Fruit fly (Drosophila melanogaster): ENCODE measurements around the gene CG13692.

Gene CG13692

dm6 chr2L:414593-415399 lies 6.8 kb upstream of the CG13692 start, which contains the start of the genes AP-2alpha and ebi (continued):
- TF ChIP-seq z (GFP tag; IDR thresholded peaks at IDR 0.05) (peak; percentile 15; the same call in 1 of the 3 replicates), gcm (GFP tag; optimal IDR thresholded peaks at IDR 0.05) (peak; percentile 65), CG10274 (GFP tag; optimal IDR thresholded peaks at IDR 0.05) (peak; percentile 63), CG17186 (GFP tag; optimal IDR thresholded peaks at IDR 0.05) (peak; percentile 91), sna (GFP tag; IDR thresholded peaks at IDR 0.05; ENCODE audit: partially characterized antibody) (no peak), Chrac-16 (GFP tag; optimal IDR thresholded peaks at IDR 0.05) (peak; percentile 93), CG10147 (GFP tag; optimal IDR thresholded peaks at IDR 0.05) (peak; percentile 73), CG8478 (optimal IDR thresholded peaks at IDR 0.05) (no peak), CG13123 (GFP tag; optimal IDR thresholded peaks at IDR 0.05) (peak; percentile 77), hth (optimal IDR thresholded peaks at IDR 0.05) (no peak), ranshi (GFP tag; IDR thresholded peaks at IDR 0.05) (peak; percentile 88; the same call in 1 of the 2 replicates), CG12104 (GFP tag; optimal IDR thresholded peaks at IDR 0.05) (peak; percentile 86), Hsf (GFP tag; optimal IDR thresholded peaks at IDR 0.05) (peak; percentile 95), CG8089 (GFP tag; optimal IDR thresholded peaks at IDR 0.05) (peak; percentile 91), zf30C (GFP tag; optimal IDR thresholded peaks at IDR 0.05) (no peak), gsb-n (tag; optimal IDR thresholded peaks at IDR 0.05) (no peak), scrt (GFP tag; optimal IDR thresholded peaks at IDR 0.05) (no peak), gfzf (GFP tag; optimal IDR thresholded peaks at IDR 0.05) (peak; percentile 97), gt (GFP tag; IDR thresholded peaks at IDR 0.05) (peak; percentile 77), nom (GFP tag; optimal IDR thresholded peaks at IDR 0.05) (peak; percentile 55), CG3726 (GFP tag; IDR thresholded peaks at IDR 0.05) (peak; percentile 78; the same call in 2 of the 3 replicates), CG10959 (GFP tag; IDR thresholded peaks at IDR 0.05) (peak; percentile 69), amos (GFP tag; IDR thresholded peaks at IDR 0.05; ENCODE audit: partially characterized antibody) (peak; percentile 32; the same call in 1 of the 2 replicates), Oaz (GFP tag; IDR thresholded peaks at IDR 0.05) (peak; percentile 81), CG16863 (GFP tag; optimal IDR thresholded peaks at IDR 0.05) (peak; percentile 93), mirr (GFP tag; optimal IDR thresholded peaks at IDR 0.05) (peak; percentile 26), CG8924 (tag; optimal IDR thresholded peaks at IDR 0.05) (peak; percentile 90), croc (GFP tag; conservative IDR thresholded peaks at IDR 0.05) (peak; percentile 89), NfI (GFP tag; optimal IDR thresholded peaks at IDR 0.05) (peak; percentile 83), ind (GFP tag; optimal IDR thresholded peaks at IDR 0.05) (peak; percentile 92), Gsc (GFP tag; IDR thresholded peaks at IDR 0.05) (peak; percentile 76), HmgZ (tag; optimal IDR thresholded peaks at IDR 0.05) (peak; percentile 89), sr (GFP tag; IDR thresholded peaks at IDR 0.05) (peak; percentile 36; the same call in 1 of the 3 replicates), CG9932 (GFP tag; IDR thresholded peaks at IDR 0.05) (peak; percentile 95), tgo (GFP tag; IDR thresholded peaks at IDR 0.05) (peak; percentile 89), CG15073 (GFP tag; optimal IDR thresholded peaks at IDR 0.05) (peak; percentile 24), CG33557 (GFP tag; optimal IDR thresholded peaks at IDR 0.05) (peak; percentile 85), bcd (GFP tag; optimal IDR thresholded peaks at IDR 0.05) (peak; percentile 91), zfh1 (GFP tag; IDR thresholded peaks at IDR 0.05) (peak; percentile 83), Sin3A (optimal IDR thresholded peaks at IDR 0.05) (peak; percentile 100), Dad (GFP tag; optimal IDR thresholded peaks at IDR 0.05) (peak; percentile 89), tll (GFP tag; optimal IDR thresholded peaks at IDR 0.05) (peak; percentile 22 to 100), CG32532 (GFP tag; IDR thresholded peaks at IDR 0.05) (peak; percentile 85), chm (GFP tag; IDR thresholded peaks at IDR 0.05) (peak; percentile 78), Rx (GFP tag; IDR thresholded peaks at IDR 0.05) (peak; percentile 61; the same call in 1 of the 2 replicates), CG14050 (GFP tag; IDR thresholded peaks at IDR 0.05) (peak; percentile 73), Oli (tag; optimal IDR thresholded peaks at IDR 0.05) (peak; percentile 78), CG2889 (GFP tag; IDR thresholded peaks at IDR 0.05) (peak; percentile 83), BtbVII (GFP tag; optimal IDR thresholded peaks at IDR 0.05) (no peak), CG1233 (GFP tag; optimal IDR thresholded peaks at IDR 0.05) (peak; percentile 76)

All from whole organism, embryonic.